Fruit fly (Drosophila melanogaster): ENCODE results near the gene Prps.

Prps gene

dm6 chr3L:9698193-9698642, 1.7 kb upstream of the Prps start, which contains the start of gene Ubc4 (continued):
- TF ChIP-seq CG13424 (tag; optimal IDR thresholded peaks at IDR 0.05): peak; percentile 18
- TF ChIP-seq jing (GFP tag; optimal IDR thresholded peaks at IDR 0.05): no peak
- no peak for TF ChIP-seq fru (optimal IDR thresholded peaks at IDR 0.05)
- no peak for TF ChIP-seq ftz-f1 (GFP tag; optimal IDR thresholded peaks at IDR 0.05)
- TF ChIP-seq CG17361 (GFP tag; IDR thresholded peaks at IDR 0.05): no peak
- no peak for TF ChIP-seq CG11398 (GFP tag; optimal IDR thresholded peaks at IDR 0.05)
- TF ChIP-seq Bgb (GFP tag; IDR thresholded peaks at IDR 0.05; ENCODE audit: partially characterized antibody): peak; percentile 93
- no peak for TF ChIP-seq tio (GFP tag; optimal IDR thresholded peaks at IDR 0.05)
- peak; percentile 11 for TF ChIP-seq Jarid2 (GFP tag; optimal IDR thresholded peaks at IDR 0.05)
- no peak for TF ChIP-seq kay (GFP tag; optimal IDR thresholded peaks at IDR 0.05)
- peak; percentile 10; the same call in 1 of the 3 replicates for TF ChIP-seq Dbx (GFP tag; IDR thresholded peaks at IDR 0.05)
- no peak for TF ChIP-seq dan (GFP tag; IDR thresholded peaks at IDR 0.05)
- no peak for TF ChIP-seq Nf-YB (GFP tag; optimal IDR thresholded peaks at IDR 0.05)
- peak; percentile 53 for TF ChIP-seq Rfx (GFP tag; IDR thresholded peaks at IDR 0.05)
- no peak for TF ChIP-seq Oaz (GFP tag; IDR thresholded peaks at IDR 0.05)
- TF ChIP-seq CG8089 (GFP tag; optimal IDR thresholded peaks at IDR 0.05): no peak
- TF ChIP-seq Pdp1 (GFP tag; optimal IDR thresholded peaks at IDR 0.05): peak in 1 of 2 experiments; percentile 72
- peak in 1 of 2 experiments; percentile 2 for TF ChIP-seq dpn (GFP tag; optimal IDR thresholded peaks at IDR 0.05)
- no peak for TF ChIP-seq CG13123 (GFP tag; optimal IDR thresholded peaks at IDR 0.05)
- TF ChIP-seq CG12769 (tag; optimal IDR thresholded peaks at IDR 0.05): no peak
- TF ChIP-seq Bdp1 (GFP tag; optimal IDR thresholded peaks at IDR 0.05): no peak
- peak; percentile 8 for TF ChIP-seq ERR (GFP tag; optimal IDR thresholded peaks at IDR 0.05)
- peak; percentile 62; the same call in 1 of the 2 replicates for TF ChIP-seq NFAT (GFP tag; IDR thresholded peaks at IDR 0.05)
- no peak for TF ChIP-seq CG9817 (tag; optimal IDR thresholded peaks at IDR 0.05)
- peak; percentile 44; the same call in 1 of the 2 replicates for TF ChIP-seq E2f1 (GFP tag; IDR thresholded peaks at IDR 0.05)
- no peak for TF ChIP-seq Neu2 (GFP tag; optimal IDR thresholded peaks at IDR 0.05; ENCODE audit: borderline replicate concordance)
- peak; percentile 75 for TF ChIP-seq CTCF (GFP tag; optimal IDR thresholded peaks at IDR 0.05)
- no peak for TF ChIP-seq Camta (GFP tag; optimal IDR thresholded peaks at IDR 0.05)
- peak; percentile 37 for TF ChIP-seq CG3847 (GFP tag; IDR thresholded peaks at IDR 0.05)
- TF ChIP-seq MESR4 (GFP tag; optimal IDR thresholded peaks at IDR 0.05): peak; percentile 73
- TF ChIP-seq CG12299 (tag; optimal IDR thresholded peaks at IDR 0.05): no peak
- TF ChIP-seq CG2129 (GFP tag; IDR thresholded peaks at IDR 0.05; ENCODE audit: partially characterized antibody): 0 out of 2 replicates have a peak, but pooled peaks have one; percentile 22
- peak; percentile 28 for TF ChIP-seq pho (GFP tag; optimal IDR thresholded peaks at IDR 0.05)
- TF ChIP-seq her (GFP tag; optimal IDR thresholded peaks at IDR 0.05): peak; percentile 19
- peak; percentile 65 for TF ChIP-seq YL-1 (GFP tag; optimal IDR thresholded peaks at IDR 0.05)
- no peak for TF ChIP-seq crp (GFP tag; optimal IDR thresholded peaks at IDR 0.05)
- TF ChIP-seq Taf1 (GFP tag; IDR thresholded peaks at IDR 0.05): no peak
- peak; percentile 87 for TF ChIP-seq CG34224 (GFP tag; IDR thresholded peaks at IDR 0.05; ENCODE audit: partially characterized antibody)
- no peak for TF ChIP-seq unpg (GFP tag; optimal IDR thresholded peaks at IDR 0.05)
- TF ChIP-seq CG8388 (GFP tag; optimal IDR thresholded peaks at IDR 0.05): no peak
- no peak for TF ChIP-seq MTF-1 (GFP tag; optimal IDR thresholded peaks at IDR 0.05; ENCODE audit: borderline replicate concordance)
- no peak for TF ChIP-seq CG10366 (GFP tag; IDR thresholded peaks at IDR 0.05)
- peak; percentile 5 for TF ChIP-seq Xbp1 (GFP tag; optimal IDR thresholded peaks at IDR 0.05)
- no peak for TF ChIP-seq Lpt (GFP tag; optimal IDR thresholded peaks at IDR 0.05)
- no peak for TF ChIP-seq CG30403 (GFP tag; optimal IDR thresholded peaks at IDR 0.05)
- TF ChIP-seq z (GFP tag; IDR thresholded peaks at IDR 0.05): no peak
- TF ChIP-seq Ada2b (GFP tag; IDR thresholded peaks at IDR 0.05): no peak
- TF ChIP-seq C15 (GFP tag; IDR thresholded peaks at IDR 0.05): no peak
- peak; percentile 91 for TF ChIP-seq CG13287 (GFP tag; IDR thresholded peaks at IDR 0.05; ENCODE audit: partially characterized antibody)
- TF ChIP-seq TFAM (GFP tag; optimal IDR thresholded peaks at IDR 0.05): no peak
- TF ChIP-seq CG43689 (GFP tag; IDR thresholded peaks at IDR 0.05): no peak
- no peak for TF ChIP-seq chn (GFP tag; optimal IDR thresholded peaks at IDR 0.05)

Data from whole organism, embryonic.